Fruit fly (Drosophila melanogaster): Measurements from ENCODE around the gene CG7567.

The CG7567 gene

DNA sequence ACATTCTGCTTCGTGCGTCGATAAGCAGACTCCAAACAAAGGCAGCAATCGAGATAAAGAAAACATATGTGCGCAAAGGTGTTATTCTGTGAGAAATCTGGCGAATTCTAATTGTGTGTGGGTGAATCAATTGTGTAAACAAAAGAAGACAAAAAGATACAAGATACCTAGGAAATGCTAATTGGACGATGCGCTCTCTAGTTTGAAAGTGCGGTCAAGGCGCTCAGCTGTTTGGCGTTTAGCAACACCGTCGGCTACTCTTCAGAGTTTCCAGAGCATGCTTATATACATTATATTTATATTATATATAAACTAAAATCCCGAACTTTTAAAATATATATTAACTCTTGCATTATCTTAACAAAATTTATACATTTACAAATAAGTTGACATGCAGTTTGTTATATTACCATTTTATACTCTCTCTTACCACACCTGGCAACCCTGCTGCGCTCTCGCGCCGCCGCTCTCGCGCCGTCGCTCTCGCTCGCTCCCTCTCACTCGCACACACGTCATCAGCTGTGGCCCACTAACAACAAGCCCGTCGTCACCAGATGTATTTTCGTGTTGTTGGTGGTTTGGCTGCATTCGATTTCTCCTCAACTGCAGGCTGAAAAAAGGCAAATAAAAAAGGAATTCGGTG lies 30.7 kb upstream of the CG7567 start, which contains the start of gene CG1907 (continued):
- TF ChIP-seq woc (GFP tag; optimal IDR thresholded peaks at IDR 0.05) (peak; percentile 72), Dif (GFP tag; optimal IDR thresholded peaks at IDR 0.05; ENCODE audit: partially characterized antibody) (peak; percentile 13), dmrt93B (GFP tag; optimal IDR thresholded peaks at IDR 0.05) (peak; percentile 98), Jra (GFP tag; optimal IDR thresholded peaks at IDR 0.05) (peak; percentile 69), sv (GFP tag; optimal IDR thresholded peaks at IDR 0.05) (peak; percentile 91), brk (GFP tag; optimal IDR thresholded peaks at IDR 0.05) (peak; percentile 89), Abd-B (GFP tag; optimal IDR thresholded peaks at IDR 0.05) (no peak), sage (GFP tag; optimal IDR thresholded peaks at IDR 0.05) (peak; percentile 94)

DNA sequence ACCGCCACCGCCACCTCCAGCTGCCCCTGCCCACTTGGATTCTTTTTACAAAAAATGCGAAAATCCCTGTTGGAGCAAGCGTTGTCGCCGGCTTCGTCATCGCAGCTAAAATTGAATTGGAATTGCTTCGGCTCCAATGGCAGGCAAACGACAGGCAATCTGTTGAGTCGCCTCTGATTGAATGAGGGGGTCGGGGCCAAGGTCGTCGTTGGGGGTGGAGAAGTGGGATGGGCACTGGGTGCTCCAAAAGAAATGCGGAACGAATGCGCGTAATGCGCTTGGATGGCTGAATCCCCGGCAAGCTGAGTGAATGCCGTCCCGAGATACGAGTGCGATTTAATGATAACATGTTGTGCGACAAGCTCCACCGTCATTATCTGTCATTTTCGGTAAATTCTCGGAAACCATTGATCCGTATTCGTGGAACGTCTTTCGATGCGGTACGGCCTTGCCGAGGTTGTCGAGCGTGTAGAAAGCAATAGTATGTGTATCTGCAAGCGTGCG lies 29.9 kb upstream of the CG7567 start:
- TF ChIP-seq Rel (GFP tag; optimal IDR thresholded peaks at IDR 0.05) (no peak), Rel (tag; optimal IDR thresholded peaks at IDR 0.05) (peak; percentile 66), Sp1 (GFP tag; optimal IDR thresholded peaks at IDR 0.05) (no peak)

DNA sequence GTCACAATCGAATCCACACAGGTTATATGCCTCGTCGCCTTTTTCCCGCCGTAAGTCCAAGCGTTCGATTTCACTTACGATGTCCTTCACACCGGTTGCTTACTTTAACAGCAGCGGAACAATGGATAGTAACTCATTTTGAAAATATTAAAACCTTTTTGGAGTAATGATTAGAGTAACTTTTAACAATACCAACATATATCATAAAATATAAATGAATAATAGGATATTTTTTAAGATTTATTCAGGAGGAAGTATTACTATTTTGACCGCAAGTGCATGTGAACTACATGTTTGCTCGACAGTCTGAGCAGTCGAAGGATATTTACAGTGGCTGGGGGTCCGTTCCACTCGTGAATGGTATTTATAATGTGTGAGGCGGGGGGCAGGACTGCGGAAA lies 29.3 kb upstream of the CG7567 start:
- TF ChIP-seq N (GFP tag; optimal IDR thresholded peaks at IDR 0.05) (no peak), tai (GFP tag; optimal IDR thresholded peaks at IDR 0.05) (no peak), Rel (GFP tag; optimal IDR thresholded peaks at IDR 0.05) (no peak), Rel (tag; optimal IDR thresholded peaks at IDR 0.05) (no peak), Sp1 (GFP tag; optimal IDR thresholded peaks at IDR 0.05) (peak; percentile 15), sage (GFP tag; optimal IDR thresholded peaks at IDR 0.05) (no peak), dsf (GFP tag; optimal IDR thresholded peaks at IDR 0.05; ENCODE audit: borderline replicate concordance) (no peak), CrebA (GFP tag; optimal IDR thresholded peaks at IDR 0.05; ENCODE audit: borderline replicate concordance) (no peak), Vsx2 (GFP tag; optimal IDR thresholded peaks at IDR 0.05; ENCODE audit: partially characterized antibody) (no peak), CG32264 (GFP tag; optimal IDR thresholded peaks at IDR 0.05) (no peak), sv (GFP tag; optimal IDR thresholded peaks at IDR 0.05) (no peak), h (GFP tag; optimal IDR thresholded peaks at IDR 0.05) (peak; percentile 43), dmrt93B (GFP tag; optimal IDR thresholded peaks at IDR 0.05) (no peak), jim (GFP tag; optimal IDR thresholded peaks at IDR 0.05) (no peak), pan (optimal IDR thresholded peaks at IDR 0.05) (no peak), Abd-B (GFP tag; optimal IDR thresholded peaks at IDR 0.05) (no peak), rgr (GFP tag; optimal IDR thresholded peaks at IDR 0.05) (peak; percentile 30), br (GFP tag; optimal IDR thresholded peaks at IDR 0.05) (no peak), HLH106 (tag; optimal IDR thresholded peaks at IDR 0.05) (peak; percentile 59), CG9705 (GFP tag; optimal IDR thresholded peaks at IDR 0.05) (no peak), dl (GFP tag; optimal IDR thresholded peaks at IDR 0.05; ENCODE audit: insufficient read depth in 1 of 2, partially characterized antibody in 2 of 2) (no peak), foxo (GFP tag; optimal IDR thresholded peaks at IDR 0.05) (peak in 1 of 2 experiments; percentile 3), Myc (optimal IDR thresholded peaks at IDR 0.05) (no peak), Mio (GFP tag; optimal IDR thresholded peaks at IDR 0.05) (no peak), OdsH (GFP tag; optimal IDR thresholded peaks at IDR 0.05) (peak; percentile 33), fru (GFP tag; optimal IDR thresholded peaks at IDR 0.05) (peak; percentile 4)

DNA sequence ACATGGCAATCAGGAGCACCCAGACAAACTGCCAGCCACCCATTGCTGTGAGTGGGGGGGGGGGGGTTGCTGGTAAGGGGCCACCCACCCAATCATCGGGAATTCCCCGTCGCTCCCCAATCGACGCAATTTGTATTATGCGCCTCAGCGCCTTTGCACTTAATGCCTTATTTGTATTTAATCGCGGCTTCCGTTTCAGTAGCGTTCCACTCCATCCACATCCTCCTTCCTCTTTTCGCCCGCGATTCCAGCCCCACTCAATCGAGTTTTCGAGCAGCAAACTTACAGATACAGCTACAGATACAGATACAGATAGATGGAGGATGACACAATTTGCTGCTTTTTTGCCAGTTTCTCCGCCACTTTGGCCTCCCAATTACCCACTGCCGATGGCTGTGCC lies 23.1 kb upstream of the CG7567 start:
- TF ChIP-seq sage (GFP tag; optimal IDR thresholded peaks at IDR 0.05), result no peak
- no peak for TF ChIP-seq Dif (GFP tag; optimal IDR thresholded peaks at IDR 0.05; ENCODE audit: partially characterized antibody)
- no peak for TF ChIP-seq lola (GFP tag; optimal IDR thresholded peaks at IDR 0.05)
- TF ChIP-seq OdsH (GFP tag; optimal IDR thresholded peaks at IDR 0.05), result no peak
- no peak for TF ChIP-seq Hr78 (GFP tag; optimal IDR thresholded peaks at IDR 0.05)
- TF ChIP-seq Mio (GFP tag; optimal IDR thresholded peaks at IDR 0.05), result no peak
- TF ChIP-seq CG9705 (GFP tag; optimal IDR thresholded peaks at IDR 0.05), result no peak
- no peak for TF ChIP-seq N (GFP tag; optimal IDR thresholded peaks at IDR 0.05)
- no peak for TF ChIP-seq Vsx2 (GFP tag; optimal IDR thresholded peaks at IDR 0.05; ENCODE audit: partially characterized antibody)
- no peak for TF ChIP-seq h (GFP tag; optimal IDR thresholded peaks at IDR 0.05)
- TF ChIP-seq dsf (GFP tag; optimal IDR thresholded peaks at IDR 0.05; ENCODE audit: borderline replicate concordance), result no peak
- no peak for TF ChIP-seq Myc (optimal IDR thresholded peaks at IDR 0.05)
- TF ChIP-seq Hnf4 (GFP tag; optimal IDR thresholded peaks at IDR 0.05), result no peak
